Worm (Caenorhabditis elegans): ENCODE measurements around the gene ctsa-3.1.

DNA sequence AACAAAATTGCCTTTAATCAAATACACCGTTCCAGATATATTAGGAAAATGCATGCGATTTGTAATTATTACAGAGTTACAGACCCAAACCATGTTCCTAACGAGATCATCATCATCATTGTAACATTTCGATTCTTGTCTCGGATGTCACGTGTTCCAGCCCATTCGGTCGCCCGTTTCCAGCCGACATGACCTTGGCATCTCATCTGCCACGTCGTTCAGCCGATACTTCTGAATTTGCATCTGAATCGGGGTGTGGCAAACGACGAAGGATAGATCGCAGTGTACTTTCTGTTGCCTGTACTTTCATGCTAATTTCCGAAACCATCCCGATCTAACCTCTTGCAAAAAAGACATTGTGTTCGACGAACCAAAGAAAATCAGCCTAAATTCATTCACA lies 7.1 kb downstream of the ctsa-3.1 start:
- no peak for TF ChIP-seq mxl-1 (tag; optimal IDR thresholded peaks at IDR 0.05)
- TF ChIP-seq snpc-4 (GFP tag; optimal IDR thresholded peaks at IDR 0.05), result no peak
- TF ChIP-seq snpc-4 (tag; optimal IDR thresholded peaks at IDR 0.05), result no peak
- TF ChIP-seq hlh-12 (tag; optimal IDR thresholded peaks at IDR 0.05), result no peak
- TF ChIP-seq madf-6 (GFP tag; IDR thresholded peaks at IDR 0.05), result no peak
- no peak for TF ChIP-seq snpc-3.4 (tag; optimal IDR thresholded peaks at IDR 0.05)
- TF ChIP-seq pbrm-1 (GFP tag; IDR thresholded peaks at IDR 0.05), result no peak
- no peak for TF ChIP-seq lin-35 (GFP tag; optimal IDR thresholded peaks at IDR 0.05)
